Fruit fly (Drosophila melanogaster): ENCODE measurements around the gene CG8003.

CG8003 gene

dm6 chr3L:10681814-10682213 is 20.5 kb downstream of the CG8003 start (continued):
- TF ChIP-seq CG5245 (GFP tag; optimal IDR thresholded peaks at IDR 0.05) = no peak
- TF ChIP-seq GATAe (GFP tag; conservative IDR thresholded peaks at IDR 0.05) = no peak
- no peak for TF ChIP-seq CG8290 (GFP tag; optimal IDR thresholded peaks at IDR 0.05)
- no peak for TF ChIP-seq CG8290 (tag; optimal IDR thresholded peaks at IDR 0.05)
- no peak for TF ChIP-seq cas (GFP tag; IDR thresholded peaks at IDR 0.05)
- TF ChIP-seq Ravus (GFP tag; IDR thresholded peaks at IDR 0.05) = no peak
- TF ChIP-seq CG18262 (tag; optimal IDR thresholded peaks at IDR 0.05) = no peak
- TF ChIP-seq CG17612 (GFP tag; IDR thresholded peaks at IDR 0.05) = no peak
- TF ChIP-seq dysf (GFP tag; IDR thresholded peaks at IDR 0.05) = no peak
- no peak for TF ChIP-seq CG10274 (GFP tag; optimal IDR thresholded peaks at IDR 0.05)
- TF ChIP-seq CG11696 (GFP tag; IDR thresholded peaks at IDR 0.05) = peak; percentile 40; the same call in 1 of the 2 replicates
- no peak for TF ChIP-seq CG12391 (tag; optimal IDR thresholded peaks at IDR 0.05)
- TF ChIP-seq Hey (tag; optimal IDR thresholded peaks at IDR 0.05) = no peak
- TF ChIP-seq h (optimal IDR thresholded peaks at IDR 0.05) = no peak
- no peak for TF ChIP-seq CG1792 (GFP tag; optimal IDR thresholded peaks at IDR 0.05)
- TF ChIP-seq CG6254 (GFP tag; optimal IDR thresholded peaks at IDR 0.05) = no peak
- peak; percentile 23 for TF ChIP-seq nom (GFP tag; optimal IDR thresholded peaks at IDR 0.05)
- peak; percentile 84 for TF ChIP-seq Med (GFP tag)
- TF ChIP-seq CHES-1-like (GFP tag; optimal IDR thresholded peaks at IDR 0.05) = peak; percentile 5
- no peak for TF ChIP-seq ssp (GFP tag; IDR thresholded peaks at IDR 0.05)
- TF ChIP-seq Gsc (GFP tag; IDR thresholded peaks at IDR 0.05) = no peak
- TF ChIP-seq sna (GFP tag; IDR thresholded peaks at IDR 0.05; ENCODE audit: partially characterized antibody) = peak; percentile 30; the same call in 1 of the 2 replicates
- peak; percentile 64; the same call in 1 of the 2 replicates for TF ChIP-seq Adf1 (GFP tag; IDR thresholded peaks at IDR 0.05)
- TF ChIP-seq unc-4 (GFP tag; IDR thresholded peaks at IDR 0.05; ENCODE audit: partially characterized antibody) = 0 out of 2 replicates have a peak, but pooled peaks have one; percentile 32
- TF ChIP-seq dm (GFP tag; optimal IDR thresholded peaks at IDR 0.05) = no peak
- no peak for TF ChIP-seq Atf3 (GFP tag; optimal IDR thresholded peaks at IDR 0.05)
- TF ChIP-seq Neu2 (GFP tag; optimal IDR thresholded peaks at IDR 0.05; ENCODE audit: borderline replicate concordance) = no peak
- peak; percentile 30 for TF ChIP-seq CrebB (tag; optimal IDR thresholded peaks at IDR 0.05)
- TF ChIP-seq ERR (GFP tag; optimal IDR thresholded peaks at IDR 0.05) = peak; percentile 11
- no peak for TF ChIP-seq BEAF-32 (GFP tag; optimal IDR thresholded peaks at IDR 0.05)
- no peak for TF ChIP-seq pan (optimal IDR thresholded peaks at IDR 0.05)
- TF ChIP-seq pan (GFP tag; optimal IDR thresholded peaks at IDR 0.05 in 1 of 2, IDR thresholded peaks at IDR 0.05 in 1 of 2) = peak in 1 of 2 experiments; percentile 44
- TF ChIP-seq CG13287 (GFP tag; IDR thresholded peaks at IDR 0.05; ENCODE audit: partially characterized antibody) = peak; percentile 40; the same call in 1 of the 2 replicates
- peak; percentile 60; the same call in 1 of the 2 replicates for TF ChIP-seq rib (GFP tag; IDR thresholded peaks at IDR 0.05)
- no peak for TF ChIP-seq slbo (GFP tag; IDR thresholded peaks at IDR 0.05)
- TF ChIP-seq chinmo (GFP tag; IDR thresholded peaks at IDR 0.05; ENCODE audit: partially characterized antibody) = peak; percentile 81; the same call in 2 of the 4 replicates
- no peak for TF ChIP-seq fd102C (GFP tag; optimal IDR thresholded peaks at IDR 0.05)
- TF ChIP-seq B-H2 (GFP tag; optimal IDR thresholded peaks at IDR 0.05) = peak; percentile 3
- peak; percentile 10; the same call in 1 of the 2 replicates for TF ChIP-seq ato (GFP tag; IDR thresholded peaks at IDR 0.05; ENCODE audit: partially characterized antibody)
- no peak for TF ChIP-seq CG34422 (GFP tag; IDR thresholded peaks at IDR 0.05)
- TF ChIP-seq HLH4C (GFP tag; IDR thresholded peaks at IDR 0.05; ENCODE audit: partially characterized antibody) = no peak
- peak; percentile 28; the same call in 1 of the 3 replicates for TF ChIP-seq zfh1 (GFP tag; IDR thresholded peaks at IDR 0.05)
- peak; percentile 31; the same call in 2 of the 3 replicates for TF ChIP-seq so (GFP tag; IDR thresholded peaks at IDR 0.05)
- TF ChIP-seq scrt (GFP tag; optimal IDR thresholded peaks at IDR 0.05) = peak; percentile 23
- TF ChIP-seq Dip2 (GFP tag; IDR thresholded peaks at IDR 0.05) = no peak
- TF ChIP-seq z (GFP tag; IDR thresholded peaks at IDR 0.05) = peak; percentile 54; the same call in 1 of the 3 replicates
- TF ChIP-seq CG31224 (GFP tag; IDR thresholded peaks at IDR 0.05) = no peak
- TF ChIP-seq CG14014 (GFP tag; IDR thresholded peaks at IDR 0.05) = 0 out of 2 replicates have a peak, but pooled peaks have one; percentile 12
- TF ChIP-seq onecut (GFP tag; IDR thresholded peaks at IDR 0.05) = peak; percentile 4; the same call in 1 of the 2 replicates
- TF ChIP-seq yki (optimal IDR thresholded peaks at IDR 0.05) = peak; percentile 90
- no peak for TF ChIP-seq kni (GFP tag; optimal IDR thresholded peaks at IDR 0.05)
- no peak for TF ChIP-seq en (GFP tag; optimal IDR thresholded peaks at IDR 0.05)

Measured in whole organism, embryonic.